Worm (Caenorhabditis elegans) whole organism, dauer: ENCODE results near the gene F28C10.3.

Experiments used
- unc-62 ChIP-seq: sonication (generic microtip); optimal IDR thresholded peaks from 2 replicates; lab custom pipeline; 2017; ENCODE audit warnings: missing biosample characterization, missing genetic modification reagents, missing genetic modification characterization

Gene F28C10.3

DNA sequence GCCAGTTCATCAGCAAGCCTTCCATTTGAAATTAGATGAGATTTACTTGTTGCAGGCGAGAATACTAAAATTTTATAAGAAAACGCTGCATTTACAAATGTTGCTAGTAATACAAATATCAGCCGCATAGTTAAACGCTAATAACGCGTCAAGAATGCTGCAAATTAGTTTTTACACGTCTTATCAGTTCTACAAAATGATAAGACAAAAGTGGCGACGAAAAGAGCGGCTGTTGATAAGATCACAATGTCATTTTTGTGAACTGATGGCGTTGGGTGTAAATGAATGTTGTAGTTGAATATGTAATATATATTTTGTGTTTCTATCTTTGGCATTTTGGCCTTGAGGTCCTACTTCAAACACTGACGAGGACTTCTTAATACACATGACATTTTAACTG is 5.6 kb downstream of the F28C10.3 start, which contains the start of gene ugt-46:
TSS of gene ugt-46 (minus strand) at position 279 of the 400 bp plus-strand sequence.
- no peak for TF ChIP-seq unc-62

DNA sequence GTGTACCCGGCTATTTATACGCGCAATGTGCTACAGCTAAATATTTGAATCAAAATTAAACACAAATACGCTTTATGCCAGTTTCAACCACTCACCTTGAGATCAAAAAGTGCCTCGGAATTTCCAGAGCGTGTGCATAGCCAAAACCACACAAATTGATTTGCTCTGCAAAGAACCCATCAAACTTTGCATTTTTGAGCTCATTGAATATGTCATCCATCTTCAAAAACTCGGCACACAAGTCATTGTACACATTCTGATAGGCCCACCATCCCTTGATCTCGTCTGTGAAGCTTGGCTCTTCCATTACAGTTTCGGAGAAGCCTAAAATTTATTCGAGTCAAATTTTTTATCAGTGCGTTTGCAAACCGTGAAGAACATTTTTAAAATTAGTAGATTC is 6.2 kb downstream of the F28C10.3 start:
- TF ChIP-seq unc-62: no peak

DNA sequence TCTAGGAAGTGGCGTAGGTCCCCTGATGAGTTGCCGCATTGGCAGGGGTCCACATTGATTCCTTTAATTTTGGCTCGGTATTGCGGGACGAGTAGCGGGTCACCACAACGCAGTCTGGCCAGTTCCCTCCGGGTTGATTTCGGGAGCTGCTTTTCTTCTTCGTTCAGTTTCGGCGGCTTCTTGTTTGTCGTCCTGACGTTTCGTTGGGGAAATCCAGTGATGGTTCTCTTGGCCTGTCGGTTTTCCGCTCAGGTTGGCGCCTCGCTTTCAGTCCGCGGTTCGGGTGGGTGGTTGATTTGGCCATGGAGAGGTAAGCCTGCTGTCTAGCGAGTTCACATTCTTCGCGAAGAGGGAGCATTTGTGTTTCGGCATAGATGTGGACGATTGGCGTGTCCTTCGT is 6.9 kb downstream of the F28C10.3 start:
- TF ChIP-seq unc-62: no peak

DNA sequence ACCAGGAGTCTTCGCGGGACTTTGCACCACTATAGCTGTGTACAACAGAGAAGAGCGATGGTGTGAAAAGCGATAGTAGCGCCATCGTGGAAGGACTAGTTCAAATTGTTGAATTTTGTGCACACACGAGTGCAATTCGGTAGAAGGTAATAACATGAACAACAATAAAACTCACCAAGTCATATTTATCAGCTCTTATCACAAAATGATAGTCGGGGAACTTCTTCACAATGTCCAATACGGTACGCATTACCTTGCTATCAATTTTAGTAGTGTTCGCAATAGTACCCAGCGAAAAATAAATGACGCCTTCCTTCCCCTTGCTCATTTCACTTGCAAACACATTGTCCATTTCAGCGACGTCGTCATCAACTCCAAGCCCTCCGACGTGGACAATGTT is 8.0 kb downstream of the F28C10.3 start:
- no peak for TF ChIP-seq unc-62

DNA sequence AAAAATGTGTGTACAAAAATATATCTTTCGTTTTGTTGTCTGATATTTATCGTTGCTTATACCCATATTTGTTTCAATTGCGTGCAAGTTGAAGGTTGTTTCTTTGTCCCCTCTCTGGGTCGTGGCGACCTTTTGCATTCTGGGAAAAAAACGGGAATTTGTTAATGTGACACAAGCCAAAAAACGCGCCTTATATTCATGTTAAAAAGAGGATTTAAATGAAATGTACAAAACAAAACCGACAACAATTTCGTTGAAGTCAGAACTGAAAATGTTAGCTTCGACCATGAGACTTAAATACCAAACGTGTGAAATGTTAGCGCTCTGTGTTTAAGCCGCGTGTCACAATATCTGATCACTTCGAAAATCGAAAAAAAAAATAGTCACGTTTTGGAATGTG is 11.1 kb downstream of the F28C10.3 start:
- no peak for TF ChIP-seq unc-62

DNA sequence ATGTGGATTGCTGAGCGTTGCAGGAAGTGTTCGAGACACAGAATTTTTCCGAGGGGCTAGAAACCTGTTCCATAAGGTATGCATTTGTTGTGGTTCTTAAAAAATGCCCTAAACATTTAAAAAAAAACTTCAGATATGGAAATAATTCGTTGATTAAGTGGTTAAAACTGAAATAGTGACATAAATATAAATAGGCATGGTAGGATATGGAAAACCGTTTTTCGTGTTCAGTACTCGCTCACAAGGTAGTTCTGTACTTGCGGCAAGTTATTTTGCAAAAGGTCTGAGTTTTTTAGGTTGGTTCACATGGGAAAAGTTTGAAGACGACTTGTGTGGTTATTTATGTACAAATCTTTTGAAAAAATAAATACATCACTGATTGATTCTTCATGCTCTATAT is 14.7 kb downstream of the F28C10.3 start, which contains the start of gene B0310.3:
TSS of gene B0310.3 (minus strand) at position 101 of the 400 bp plus-strand sequence.
- no peak for TF ChIP-seq unc-62

DNA sequence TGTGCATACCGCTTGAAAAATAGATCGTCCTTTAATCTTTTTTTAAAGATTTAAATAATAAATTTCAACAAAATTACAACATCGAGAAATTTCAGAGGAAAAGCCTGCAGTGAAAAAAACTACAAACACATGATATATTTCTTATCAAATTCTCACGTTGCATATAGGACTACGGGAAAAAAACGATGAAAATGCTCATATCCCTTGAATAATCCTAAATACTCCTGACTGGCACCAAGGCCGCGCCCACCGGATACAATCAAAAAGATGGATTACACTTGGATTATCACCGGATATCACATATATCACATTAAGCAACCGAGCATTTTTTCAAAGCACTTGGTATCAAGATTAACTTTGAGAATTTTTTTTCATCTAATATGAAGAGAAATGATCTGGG is 21.6 kb downstream of the F28C10.3 start:
- TF ChIP-seq unc-62: no peak

DNA sequence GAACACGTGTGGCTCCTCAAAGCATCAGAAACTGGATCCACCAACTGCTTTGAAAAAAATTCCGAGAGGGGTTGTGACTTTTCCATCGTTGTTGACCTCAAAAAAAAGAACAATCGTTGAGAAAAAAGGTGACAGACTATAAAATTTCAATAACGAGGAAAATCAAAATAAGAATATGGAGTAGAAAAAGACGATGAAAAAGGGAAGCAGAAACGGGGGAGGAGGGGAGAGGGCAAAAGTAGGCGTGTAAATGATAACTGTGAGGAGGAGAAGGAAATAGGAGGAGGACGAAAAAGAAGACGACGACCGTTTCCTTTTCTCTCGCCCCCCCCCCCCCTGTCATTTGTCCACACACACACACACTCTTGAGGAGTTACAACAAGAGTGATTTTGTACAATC is 28.8 kb downstream of the F28C10.3 start, which contains the start of gene B0310.2:
TSS of gene B0310.2 (minus strand) at position 101 of the 400 bp plus-strand sequence.
- TF ChIP-seq unc-62: no peak

DNA sequence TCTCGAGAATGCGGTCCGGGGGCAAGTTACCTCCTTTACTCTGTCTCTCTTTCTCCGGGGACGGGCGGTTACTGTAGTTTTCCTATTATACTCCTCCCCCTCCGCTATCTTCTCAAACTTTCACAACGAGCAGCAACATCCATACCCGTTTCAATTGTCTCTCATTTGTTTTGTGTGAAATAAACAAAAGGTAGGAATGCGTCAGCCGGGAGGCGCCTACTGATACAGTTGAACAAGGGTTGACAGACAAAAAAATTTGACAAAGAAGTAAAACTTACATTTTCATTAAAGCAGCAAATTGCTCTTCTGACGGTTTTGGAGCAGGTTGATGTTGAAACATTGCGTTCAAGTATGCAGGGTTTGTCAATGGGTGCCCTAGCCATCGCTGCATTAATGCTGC is 30.6 kb downstream of the F28C10.3 start:
- no peak for TF ChIP-seq unc-62

DNA sequence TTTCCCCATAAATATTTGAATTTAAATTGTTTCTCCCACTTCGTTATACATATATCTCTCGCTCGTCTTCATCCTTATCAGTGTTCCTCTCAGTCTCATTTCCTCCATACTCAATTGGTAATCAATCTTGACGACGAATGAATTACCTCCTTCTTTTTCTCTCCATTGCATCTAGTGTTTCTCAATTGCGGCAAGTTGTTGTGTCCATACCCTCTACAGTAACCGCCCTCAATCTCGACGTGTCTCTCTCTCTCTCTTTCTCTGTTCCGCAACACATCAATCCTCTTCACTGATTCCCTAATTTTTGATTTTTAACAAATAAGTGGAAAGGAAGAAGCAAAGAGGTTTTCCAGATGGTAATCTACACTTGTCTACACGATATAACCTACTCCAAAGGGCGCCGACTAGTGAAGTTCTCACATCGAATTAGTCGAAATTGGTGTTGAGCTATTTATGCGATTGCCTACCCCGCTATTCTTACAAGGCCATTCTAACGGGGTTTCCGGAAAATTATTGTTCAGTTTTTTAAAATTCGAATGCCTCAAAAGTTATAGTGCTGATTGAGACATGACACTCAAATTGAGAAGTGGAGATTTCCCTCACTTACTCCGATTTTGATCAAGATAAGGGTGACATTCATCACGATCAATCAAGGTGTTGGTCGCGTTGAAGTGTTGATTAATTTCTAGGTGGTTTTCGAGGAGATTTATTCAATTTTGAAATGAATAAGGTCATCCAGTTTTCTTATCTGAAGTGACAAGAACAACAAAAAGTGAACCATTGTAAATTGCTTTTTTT is 31.4 kb downstream of the F28C10.3 start:
- no peak for TF ChIP-seq unc-62

DNA sequence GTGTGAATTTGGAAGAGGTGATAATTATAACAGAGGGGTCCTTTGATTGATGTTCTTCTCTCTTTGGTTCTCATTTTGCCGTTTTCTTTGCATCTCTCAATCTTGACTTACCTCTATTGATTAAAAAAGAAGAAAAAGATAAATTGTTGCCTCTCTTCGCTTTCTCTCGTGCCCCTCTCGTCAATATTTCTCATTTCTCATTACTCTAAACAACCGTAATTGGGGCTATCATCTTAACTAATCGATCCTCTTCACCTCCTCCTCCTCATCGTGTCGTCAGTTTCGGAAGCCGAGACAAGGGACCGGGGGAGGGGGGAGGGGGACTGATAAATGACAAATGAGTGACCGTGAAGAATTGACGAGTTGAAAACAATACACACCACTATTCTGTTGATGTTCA is 37.0 kb downstream of the F28C10.3 start:
- no peak for TF ChIP-seq unc-62

DNA sequence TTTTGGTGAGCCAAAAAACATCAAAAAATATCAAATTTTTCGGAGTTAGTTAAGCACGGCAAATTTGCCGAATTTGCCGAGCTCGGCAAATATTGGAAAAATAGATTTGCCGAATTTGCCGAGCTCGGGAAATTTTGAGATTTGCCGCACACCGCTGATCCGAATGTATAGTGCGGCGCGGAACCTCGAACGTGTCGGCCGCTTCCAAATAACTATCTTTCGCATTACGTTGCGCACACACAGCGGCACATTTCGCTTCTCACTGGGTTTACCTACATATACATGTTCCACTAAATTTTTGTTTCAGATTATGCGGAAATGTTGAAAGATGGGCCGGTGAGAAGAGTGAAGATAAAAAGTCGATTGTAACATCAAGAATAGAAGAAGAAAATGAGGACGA is 38.8 kb downstream of the F28C10.3 start:
- TF ChIP-seq unc-62: no peak

DNA sequence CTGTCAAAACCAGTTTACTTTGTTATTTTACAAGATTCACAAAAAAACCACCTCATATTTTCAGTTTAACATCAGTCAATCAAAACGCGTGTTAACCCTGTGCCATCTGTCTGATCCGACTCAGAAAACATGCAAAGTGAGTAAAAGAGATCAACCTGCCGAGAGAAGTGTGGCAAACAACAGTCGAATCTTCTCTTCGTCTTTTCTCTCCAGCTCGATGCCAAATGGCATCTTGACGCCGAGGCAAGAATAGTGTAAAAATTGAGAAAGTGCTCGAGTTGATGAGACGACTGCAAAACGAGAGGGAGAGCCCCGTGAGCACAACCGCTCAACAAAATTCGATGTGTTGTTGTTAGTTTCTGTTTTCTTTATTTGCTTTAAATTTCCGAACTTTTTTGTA is 42.7 kb downstream of the F28C10.3 start, which contains the start of gene B0310.1:
TSS of gene B0310.1 (plus strand) at position 310 of the 400 bp plus-strand sequence.
- TF ChIP-seq unc-62: no peak

DNA sequence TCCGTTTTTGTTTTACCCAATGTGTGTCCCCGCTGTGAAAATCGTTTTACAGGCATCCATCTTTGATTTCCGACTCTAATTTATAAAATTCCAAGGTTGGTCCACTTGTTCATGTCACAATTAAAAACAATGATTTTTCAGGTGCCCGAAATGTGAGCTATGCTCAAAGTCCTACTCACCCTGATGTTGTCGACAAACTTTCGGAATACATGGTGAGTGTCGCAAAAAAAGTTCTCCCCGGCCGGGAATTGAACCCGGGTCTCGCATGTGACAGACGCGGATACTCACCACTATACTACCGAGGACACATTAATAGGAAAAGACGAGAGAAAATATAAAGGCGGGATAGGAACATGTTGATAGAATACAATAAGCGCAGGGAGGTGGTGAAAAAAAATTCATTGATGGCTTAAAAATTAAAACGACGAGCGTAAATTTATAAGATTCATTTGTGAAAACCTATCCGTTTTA is 46.0 kb downstream of the F28C10.3 start, which contains the start of gene egl-17:
TSS of gene egl-17 (plus strand) at position 51 of the 471 bp plus-strand sequence.
- no peak for TF ChIP-seq unc-62

DNA sequence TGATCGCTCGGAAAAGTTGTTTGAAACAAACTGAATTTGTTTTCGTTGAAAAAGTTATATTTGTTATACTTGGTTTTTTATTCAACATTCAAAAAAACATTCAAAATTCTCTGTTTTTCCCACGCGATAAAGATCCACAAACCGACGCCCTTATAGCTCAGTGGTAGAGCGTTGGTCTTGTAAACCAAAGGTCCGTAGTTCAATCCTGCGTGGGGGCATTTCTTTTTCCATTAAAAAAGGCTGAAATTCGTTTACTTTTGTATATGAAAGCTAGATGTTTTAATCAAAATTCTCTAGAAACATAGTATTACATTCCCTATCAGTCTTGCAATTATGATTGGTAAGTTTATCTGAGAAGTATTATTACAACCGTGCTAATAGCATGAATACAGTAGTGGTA is 48.0 kb downstream of the F28C10.3 start:
- TF ChIP-seq unc-62: no peak
